Worm (Caenorhabditis elegans) whole organism, L2 larva: ENCODE data around the gene F49C5.3.

Source experiments
- C34F6.9 ChIP-seq: fragments of 150-350 bp; optimal IDR thresholded peaks from 2 replicates; lab custom pipeline; 2014; ENCODE audit warnings: missing biosample characterization, missing genetic modification characterization
- F13H6.1 ChIP-seq: sonication (generic microtip); optimal IDR thresholded peaks from 2 replicates; lab custom pipeline; 2016; ENCODE audit warnings: missing genetic modification characterization, missing compliant biosample characterization
- R02D3.7 ChIP-seq: fragments of 150-350 bp; optimal IDR thresholded peaks from 2 replicates; lab custom pipeline; 2014; ENCODE audit warnings: missing biosample characterization, missing genetic modification characterization
- Y55F3AM.14 ChIP-seq: fragments of 200-800 bp; sonication (Bioruptor generic); optimal IDR thresholded peaks from 2 replicates; lab custom pipeline; 2018; ENCODE audit warnings: mild to moderate bottlenecking, missing genetic modification characterization, missing compliant biosample characterization
- alr-1 ChIP-seq: fragments of 150-350 bp; optimal IDR thresholded peaks from 2 replicates; lab custom pipeline; 2014; ENCODE audit warnings: missing biosample characterization, missing genetic modification characterization
- ama-1 ChIP-seq: fragments of 150-350 bp; optimal IDR thresholded peaks from 2 replicates; lab custom pipeline; 2018; ENCODE audit warnings: inconsistent platforms
- blmp-1 ChIP-seq: sonication (generic microtip); optimal IDR thresholded peaks from 2 replicates; lab custom pipeline; 2017; ENCODE audit warnings: missing genetic modification characterization, mild to moderate bottlenecking, missing compliant biosample characterization, antibody characterized with exemption, moderate library complexity; ENCODE audit not compliant: insufficient read depth
- ceh-16 ChIP-seq: fragments of 150-350 bp; optimal IDR thresholded peaks from 2 replicates; lab custom pipeline; 2014; ENCODE audit warnings: missing biosample characterization, missing genetic modification characterization
- ceh-82 ChIP-seq: fragments of 150-350 bp; optimal IDR thresholded peaks from 2 replicates; lab custom pipeline; 2014; ENCODE audit warnings: missing biosample characterization, missing genetic modification characterization
- dmd-4 ChIP-seq: sonication (generic microtip); optimal IDR thresholded peaks from 2 replicates; lab custom pipeline; 2017; ENCODE audit warnings: missing biosample characterization, missing genetic modification characterization
- egl-27 ChIP-seq: sonication (generic microtip); optimal IDR thresholded peaks from 3 replicates; lab custom pipeline; 2017; ENCODE audit warnings: missing biosample characterization, missing genetic modification reagents, missing genetic modification characterization
- elt-1 ChIP-seq: fragments of 150-350 bp; optimal IDR thresholded peaks from 2 replicates; lab custom pipeline; 2014; ENCODE audit warnings: missing biosample characterization, missing genetic modification characterization
- elt-3 ChIP-seq: sonication (generic microtip); optimal IDR thresholded peaks from 2 replicates; lab custom pipeline; 2017; ENCODE audit warnings: missing biosample characterization, missing genetic modification characterization
- fos-1 ChIP-seq: fragments of 150-350 bp; optimal IDR thresholded peaks from 2 replicates; lab custom pipeline; 2014; ENCODE audit warnings: missing biosample characterization, missing genetic modification characterization
- gmeb-1 ChIP-seq: fragments of 150-350 bp; optimal IDR thresholded peaks from 2 replicates; lab custom pipeline; 2014; ENCODE audit warnings: missing biosample characterization, missing genetic modification characterization
- lin-11 ChIP-seq: fragments of 150-350 bp; sonication (generic microtip); optimal IDR thresholded peaks from 2 replicates; lab custom pipeline; 2014; ENCODE audit warnings: missing biosample characterization, missing genetic modification characterization, inconsistent platforms, mixed read lengths
- lin-13 ChIP-seq: fragments of 150-350 bp; optimal IDR thresholded peaks from 2 replicates; lab custom pipeline; 2014; ENCODE audit warnings: missing biosample characterization, missing genetic modification reagents, missing genetic modification characterization
- lsy-2 ChIP-seq, 2 experiments: fragments of 150-350 bp in 1 of 2; sonication (generic microtip) in 1 of 2; optimal IDR thresholded peaks; 2 replicates each; lab custom pipeline; 2014 to 2017; ENCODE audit warnings: missing biosample characterization in 2 of 2, missing genetic modification characterization in 2 of 2
- mab-5 ChIP-seq: fragments of 150-350 bp; optimal IDR thresholded peaks from 2 replicates; lab custom pipeline; 2014; ENCODE audit warnings: missing biosample characterization, missing genetic modification characterization
- mbf-1 ChIP-seq: sonication (generic microtip); optimal IDR thresholded peaks from 2 replicates; lab custom pipeline; 2017; ENCODE audit warnings: missing biosample characterization, missing genetic modification characterization
- nhr-12 ChIP-seq: fragments of 150-350 bp; optimal IDR thresholded peaks from 2 replicates; lab custom pipeline; 2014; ENCODE audit warnings: missing biosample characterization, missing genetic modification characterization
- nhr-21 ChIP-seq: fragments of 150-350 bp; optimal IDR thresholded peaks from 2 replicates; lab custom pipeline; 2014; ENCODE audit warnings: missing biosample characterization, missing genetic modification characterization
- nhr-23 ChIP-seq: fragments of 150-350 bp; optimal IDR thresholded peaks from 2 replicates; lab custom pipeline; 2014; ENCODE audit warnings: missing biosample characterization, missing genetic modification reagents, missing genetic modification characterization
- nhr-237 ChIP-seq: fragments of 150-350 bp; optimal IDR thresholded peaks from 2 replicates; lab custom pipeline; 2014; ENCODE audit warnings: missing biosample characterization, missing genetic modification characterization
- nhr-25 ChIP-seq: fragments of 150-350 bp; sonication (generic microtip); optimal IDR thresholded peaks from 3 replicates; lab custom pipeline; 2014; ENCODE audit warnings: missing biosample characterization, missing genetic modification characterization
- nhr-6 ChIP-seq: fragments of 150-350 bp; optimal IDR thresholded peaks from 2 replicates; lab custom pipeline; 2014; ENCODE audit warnings: missing biosample characterization, missing genetic modification characterization
- peb-1 ChIP-seq: fragments of 150-350 bp; optimal IDR thresholded peaks from 2 replicates; lab custom pipeline; 2014; ENCODE audit warnings: missing biosample characterization, missing genetic modification characterization
- sem-4 ChIP-seq: fragments of 150-350 bp; optimal IDR thresholded peaks from 2 replicates; lab custom pipeline; 2014; ENCODE audit warnings: missing biosample characterization, missing genetic modification reagents, missing genetic modification characterization
- skn-1 ChIP-seq: sonication (generic microtip); optimal IDR thresholded peaks from 2 replicates; lab custom pipeline; 2017; ENCODE audit warnings: missing biosample characterization, missing genetic modification characterization
- sma-9 ChIP-seq, 2 experiments: fragments of 150-350 bp in 1 of 2; sonication (generic microtip) in 1 of 2; optimal IDR thresholded peaks; 2 replicates each; lab custom pipeline; 2014 to 2016; ENCODE audit warnings: missing genetic modification characterization in 2 of 2, mild to moderate bottlenecking in 1 of 2, missing biosample characterization in 1 of 2, missing compliant biosample characterization in 1 of 2, missing genetic modification reagents in 1 of 2, moderate library complexity in 1 of 2
- snpc-4 ChIP-seq: fragments of 150-350 bp; optimal IDR thresholded peaks from 2 replicates; lab custom pipeline; 2014; ENCODE audit warnings: missing biosample characterization, missing genetic modification characterization
- unc-55 ChIP-seq: fragments of 150-350 bp; sonication (generic microtip); optimal IDR thresholded peaks from 3 replicates; lab custom pipeline; 2014; ENCODE audit warnings: missing biosample characterization, missing genetic modification reagents, missing genetic modification characterization
- ztf-11 ChIP-seq: sonication (generic microtip); optimal IDR thresholded peaks from 2 replicates; lab custom pipeline; 2017; ENCODE audit warnings: missing biosample characterization, missing genetic modification characterization
- ztf-4 ChIP-seq: fragments of 150-350 bp; optimal IDR thresholded peaks from 2 replicates; lab custom pipeline; 2014; ENCODE audit warnings: missing biosample characterization, missing genetic modification characterization

Gene F49C5.3

DNA sequence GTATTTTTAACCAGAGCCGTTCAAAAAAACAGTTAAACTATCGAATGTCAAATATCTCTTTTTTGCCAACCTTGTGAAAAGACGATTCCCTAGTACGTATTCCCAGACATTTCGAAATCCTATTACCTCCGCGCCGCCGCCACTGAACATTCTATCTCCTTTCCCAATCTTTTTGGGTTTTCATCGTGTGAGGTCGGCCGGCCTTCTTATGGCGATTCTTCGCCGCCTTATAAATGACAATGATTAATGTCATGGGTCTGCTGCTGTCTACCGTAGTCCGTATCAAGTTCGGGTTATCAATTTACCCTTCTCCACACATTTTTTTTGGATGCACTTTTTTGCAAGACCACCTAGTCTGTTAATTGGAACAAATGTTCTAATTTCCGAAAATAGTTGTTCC lies 13.3 kb downstream of the F49C5.3 start:
- no peak for TF ChIP-seq ama-1 (lab: Kevin White, UChicago)
- TF ChIP-seq nhr-23 (tag; lab: Kevin White, UChicago) = no peak
- no peak for TF ChIP-seq Y55F3AM.14
- TF ChIP-seq ztf-4 (tag; lab: Kevin White, UChicago) = no peak
- TF ChIP-seq lin-11 = no peak
- TF ChIP-seq egl-27 (tag; lab: Kevin White, UChicago) = no peak
- TF ChIP-seq snpc-4 (tag; lab: Kevin White, UChicago) = no peak
- no peak for TF ChIP-seq C34F6.9 (tag; lab: Kevin White, UChicago)
- TF ChIP-seq ztf-11 = no peak

- no peak for TF ChIP-seq sma-9 (GFP tag; optimal IDR thresholded peaks at IDR 0.05; lab: Kevin White, UChicago)
- TF ChIP-seq sma-9 (tag; optimal IDR thresholded peaks at IDR 0.05; lab: Kevin White, UChicago) = no peak
- no peak for TF ChIP-seq gmeb-1 (tag; lab: Kevin White, UChicago)
Measured at ce11 chrII:12550940-12551339, 14.6 kb downstream of the F49C5.3 start.

DNA sequence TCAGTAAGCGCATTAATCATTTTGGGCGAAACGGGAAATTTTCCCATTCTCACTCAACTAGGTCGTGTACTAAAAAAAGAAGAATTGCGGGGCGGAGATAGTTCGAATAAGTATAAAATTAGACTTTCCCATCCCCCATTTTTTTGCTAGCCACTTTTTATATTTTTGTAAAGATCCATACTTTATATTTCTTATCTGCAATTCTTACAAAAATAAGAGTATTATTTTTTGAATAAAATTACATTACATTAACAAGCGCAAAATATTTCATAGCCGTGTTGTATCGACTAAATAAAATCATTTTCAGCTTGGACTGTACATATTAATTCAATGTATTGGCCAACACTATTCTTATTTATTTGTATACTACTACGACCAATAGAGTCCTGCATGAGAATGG lies 19.3 kb downstream of the F49C5.3 start, which contains the start of gene F49C5.11:
Gene F49C5.11, plus strand, starts transcription at position 301 of the 400 bp plus-strand sequence.
- TF ChIP-seq nhr-237 (tag; lab: Kevin White, UChicago) = no peak
- no peak for TF ChIP-seq nhr-6 (tag; lab: Kevin White, UChicago)
- no peak for TF ChIP-seq elt-1

DNA sequence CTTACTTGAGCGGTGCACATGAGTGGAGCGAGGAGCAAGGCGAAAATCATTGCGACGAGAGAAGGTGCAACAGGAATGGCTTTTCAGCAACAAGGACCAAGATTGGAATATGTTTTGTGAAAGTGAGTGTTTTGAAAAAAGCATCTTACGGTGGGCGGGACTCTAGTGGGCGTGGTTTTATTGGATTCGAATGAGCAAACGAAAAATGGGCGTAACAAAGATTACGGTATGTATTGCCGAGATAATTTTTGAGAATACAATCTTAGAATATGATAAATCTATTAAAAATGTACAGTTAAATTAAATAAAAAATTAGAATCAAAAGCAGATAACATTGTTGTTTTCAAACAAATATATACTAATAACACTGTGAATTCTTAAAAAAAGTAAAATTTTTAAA lies 23.9 kb downstream of the F49C5.3 start, which contains the start of gene F49C5.12:
Gene F49C5.12, minus strand, starts transcription at position 101 of the 400 bp plus-strand sequence.
- TF ChIP-seq lsy-2 (tag; optimal IDR thresholded peaks at IDR 0.05; lab: Kevin White, UChicago) (no peak), nhr-25 (tag; lab: Kevin White, UChicago) (no peak), ztf-11 (no peak), mbf-1 (tag; lab: Kevin White, UChicago) (no peak), ama-1 (lab: Kevin White, UChicago) (no peak), elt-3 (tag; lab: Kevin White, UChicago) (no peak), ceh-16 (tag; lab: Kevin White, UChicago) (no peak), R02D3.7 (no peak), Y55F3AM.14 (no peak), blmp-1 (tag; lab: Kevin White, UChicago) (no peak), fos-1 (tag; lab: Kevin White, UChicago) (no peak)

- TF ChIP-seq dmd-4 (no peak), lin-11 (no peak)
Measured at ce11 chrII:12565851-12566250, 29.5 kb downstream of the F49C5.3 start, which contains the start of gene F49C5.7. Gene F49C5.7, plus strand, starts transcription at chrII:12566151.

- TF ChIP-seq F13H6.1 (tag; lab: Kevin White, UChicago) (no peak), ceh-82 (tag; lab: Kevin White, UChicago) (no peak), nhr-12 (tag; lab: Kevin White, UChicago) (no peak), dmd-4 (no peak), nhr-21 (tag; lab: Kevin White, UChicago) (no peak), elt-3 (tag; lab: Kevin White, UChicago) (no peak), egl-27 (tag; lab: Kevin White, UChicago) (no peak)
Measured at ce11 chrII:12570523-12570922, 34.2 kb downstream of the F49C5.3 start, which contains the start of gene Y38E10A.1. Gene Y38E10A.1, minus strand, starts transcription at chrII:12570623.

DNA sequence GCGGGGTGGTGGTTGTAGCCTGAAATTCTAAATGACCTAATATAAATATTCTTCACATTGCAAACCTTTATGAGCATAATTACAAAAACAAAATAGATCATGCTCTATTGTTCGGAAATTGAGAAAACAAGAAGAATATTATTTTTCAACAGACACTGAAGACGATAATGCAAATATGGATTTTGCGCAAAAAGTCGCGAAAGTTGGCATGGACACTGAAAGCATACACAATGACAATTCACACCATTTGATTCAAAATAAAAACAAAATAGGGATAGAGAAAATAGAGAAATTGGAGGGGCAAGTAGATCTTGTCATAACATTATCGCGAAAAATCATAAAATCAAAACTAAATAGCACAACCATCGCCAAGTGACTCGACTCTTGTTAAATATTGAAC lies 36.5 kb downstream of the F49C5.3 start, which contains the start of gene Y38E10A.35:
Gene Y38E10A.35, minus strand, starts transcription at position 101 of the 400 bp plus-strand sequence.
- TF ChIP-seq lin-11 (no peak), skn-1 (tag; lab: Kevin White, UChicago) (no peak), sem-4 (tag; lab: Kevin White, UChicago) (no peak), blmp-1 (tag; lab: Kevin White, UChicago) (no peak), unc-55 (GFP tag; lab: Kevin White, UChicago) (no peak), mbf-1 (tag; lab: Kevin White, UChicago) (no peak), nhr-237 (tag; lab: Kevin White, UChicago) (no peak), lin-13 (GFP tag; lab: Kevin White, UChicago) (no peak), ceh-82 (tag; lab: Kevin White, UChicago) (no peak), sma-9 (GFP tag; optimal IDR thresholded peaks at IDR 0.05; lab: Kevin White, UChicago) (no peak), sma-9 (tag; optimal IDR thresholded peaks at IDR 0.05; lab: Kevin White, UChicago) (no peak), nhr-25 (tag; lab: Kevin White, UChicago) (no peak), R02D3.7 (no peak), peb-1 (tag; lab: Kevin White, UChicago) (no peak), mab-5 (tag; lab: Kevin White, UChicago) (no peak), alr-1 (tag; lab: Kevin White, UChicago) (no peak), dmd-4 (no peak), Y55F3AM.14 (no peak), ama-1 (lab: Kevin White, UChicago) (no peak)
